Worm (Caenorhabditis elegans) whole organism, young adult: Measurements from ENCODE around the gene clec-35.

ENCODE experiments used
- B0035.1 ChIP-seq: sonication (generic microtip); optimal IDR thresholded peaks from 2 replicates; lab custom pipeline; 2016; ENCODE audit warnings: missing genetic modification characterization, mild to moderate bottlenecking, missing compliant biosample characterization, missing genotype, missing genetic modification reagents
- B0261.1 ChIP-seq: sonication (generic microtip); optimal IDR thresholded peaks from 2 replicates; lab custom pipeline; 2016; ENCODE audit warnings: mild to moderate bottlenecking, missing genetic modification characterization, moderate library complexity, missing compliant biosample characterization
- D2030.7 ChIP-seq: fragments of 200-800 bp; sonication (Bioruptor generic); IDR thresholded peaks from 2 replicates; pipeline ENCODE4 v1.3.6; 2022; ENCODE audit warnings: missing genetic modification reagents, missing genetic modification characterization, missing compliant biosample characterization
- F33H1.4 ChIP-seq: fragments of 200-800 bp; sonication (Bioruptor generic); IDR thresholded peaks from 2 replicates; pipeline ENCODE4 v1.3.6; 2022; ENCODE audit warnings: missing genetic modification reagents, missing genetic modification characterization, missing compliant biosample characterization
- F37B4.10 ChIP-seq: fragments of 200-800 bp; sonication (Bioruptor generic); IDR thresholded peaks from 2 replicates; pipeline ENCODE4 v1.3.6; 2022; ENCODE audit warnings: missing genetic modification characterization, missing compliant biosample characterization
- F57A8.1 ChIP-seq: fragments of 200-800 bp; sonication (Bioruptor generic); optimal IDR thresholded peaks from 2 replicates; lab custom pipeline; 2018; ENCODE audit warnings: mild to moderate bottlenecking, missing genetic modification characterization, moderate library complexity, missing compliant biosample characterization
- K12H6.12 ChIP-seq: fragments of 200-800 bp; sonication (Bioruptor generic); optimal IDR thresholded peaks from 2 replicates; lab custom pipeline; 2018; ENCODE audit warnings: mild to moderate bottlenecking, missing genetic modification characterization, missing compliant biosample characterization
- T26A5.8 ChIP-seq: sonication (generic microtip); optimal IDR thresholded peaks from 2 replicates; lab custom pipeline; 2016; ENCODE audit warnings: missing genetic modification characterization, missing compliant biosample characterization
- ama-1 ChIP-seq, 3 experiments: fragments of 150-350 bp in 1 of 3; sonication (generic microtip) in 2 of 3; optimal IDR thresholded peaks; 2 replicates each; lab custom pipeline; 2014 to 2018; ENCODE audit warnings: missing biosample characterization in 2 of 3, missing genetic modification characterization in 2 of 3, missing genetic modification reagents in 2 of 3
- atf-7 ChIP-seq: sonication (generic microtip); optimal IDR thresholded peaks from 2 replicates; lab custom pipeline; 2017; ENCODE audit warnings: mild to moderate bottlenecking, missing genetic modification characterization, missing compliant biosample characterization
- bed-1 ChIP-seq: fragments of 200-800 bp; sonication (Bioruptor generic); IDR thresholded peaks from 2 replicates; pipeline ENCODE4 v1.3.6; 2022; ENCODE audit warnings: missing genetic modification reagents, missing genetic modification characterization, missing compliant biosample characterization
- bed-2 ChIP-seq: fragments of 200-800 bp; sonication (Bioruptor generic); IDR thresholded peaks from 2 replicates; pipeline ENCODE4 v1.3.6; 2022; ENCODE audit warnings: missing genetic modification reagents, missing genetic modification characterization, missing compliant biosample characterization
- ccch-3 ChIP-seq: fragments of 200-800 bp; sonication (Bioruptor generic); optimal IDR thresholded peaks from 2 replicates; lab custom pipeline; 2018; ENCODE audit warnings: mild to moderate bottlenecking, missing genetic modification characterization, missing compliant biosample characterization
- ceh-100 ChIP-seq: fragments of 200-800 bp; sonication (Bioruptor generic); IDR thresholded peaks from 2 replicates; pipeline ENCODE4 v1.3.6; 2022; ENCODE audit warnings: missing genetic modification reagents, missing genetic modification characterization, missing compliant biosample characterization
- ceh-58 ChIP-seq: fragments of 200-800 bp; sonication (Bioruptor generic); IDR thresholded peaks from 2 replicates; pipeline ENCODE4 v1.3.6; 2022; ENCODE audit warnings: missing genetic modification characterization, missing compliant biosample characterization
- chd-7 ChIP-seq: sonication (generic microtip); optimal IDR thresholded peaks from 2 replicates; lab custom pipeline; 2016; ENCODE audit warnings: mild to moderate bottlenecking, missing genetic modification characterization, moderate library complexity, missing compliant biosample characterization
- efl-1 ChIP-seq: fragments of 150-350 bp; optimal IDR thresholded peaks from 2 replicates; lab custom pipeline; 2014; ENCODE audit warnings: missing biosample characterization, missing genetic modification reagents, missing genetic modification characterization
- egl-18 ChIP-seq: fragments of 200-800 bp; sonication (Bioruptor generic); IDR thresholded peaks from 2 replicates; pipeline ENCODE4 v1.3.6; 2022; ENCODE audit warnings: missing genetic modification reagents, missing genetic modification characterization, missing compliant biosample characterization
- egl-44 ChIP-seq: fragments of 200-800 bp; sonication (Bioruptor generic); IDR thresholded peaks from 2 replicates; pipeline ENCODE4 v1.3.6; 2022; ENCODE audit warnings: missing genetic modification reagents, missing genetic modification characterization, missing compliant biosample characterization
- egrh-3 ChIP-seq: fragments of 200-800 bp; sonication (Bioruptor generic); IDR thresholded peaks from 2 replicates; pipeline ENCODE4 v1.3.6; 2022; ENCODE audit warnings: missing genetic modification reagents, missing genetic modification characterization, missing compliant biosample characterization
- ets-4 ChIP-seq: fragments of 200-800 bp; sonication (Bioruptor generic); optimal IDR thresholded peaks from 2 replicates; lab custom pipeline; 2018; ENCODE audit warnings: mild to moderate bottlenecking, missing genetic modification characterization, missing compliant biosample characterization
- gei-17 ChIP-seq: fragments of 200-800 bp; sonication (Bioruptor generic); optimal IDR thresholded peaks from 2 replicates; lab custom pipeline; 2018; ENCODE audit warnings: mild to moderate bottlenecking, missing genetic modification characterization, missing compliant biosample characterization
- him-1 ChIP-seq: sonication (generic microtip); optimal IDR thresholded peaks from 2 replicates; lab custom pipeline; 2016; ENCODE audit warnings: missing genotype, missing genetic modification reagents, missing genetic modification characterization, missing compliant biosample characterization
- hlh-12 ChIP-seq: sonication (generic microtip); optimal IDR thresholded peaks from 2 replicates; lab custom pipeline; 2016; ENCODE audit warnings: missing genetic modification characterization, missing compliant biosample characterization
- let-526 ChIP-seq: fragments of 200-800 bp; sonication (Bioruptor generic); IDR thresholded peaks from 2 replicates; pipeline ENCODE4 v1.3.6; 2022; ENCODE audit warnings: missing genetic modification reagents, missing genetic modification characterization, missing compliant biosample characterization
- let-607 ChIP-seq, 2 experiments: fragments of 200-800 bp in 1 of 2; sonication (Bioruptor generic) in 1 of 2; sonication (generic microtip) in 1 of 2; optimal IDR thresholded peaks; 2 replicates each; lab custom pipeline; 2016 to 2018; ENCODE audit warnings: mild to moderate bottlenecking in 2 of 2, missing compliant biosample characterization in 2 of 2, missing genetic modification characterization in 2 of 2, moderate library complexity in 2 of 2, missing genotype in 1 of 2
- lin-54 ChIP-seq: fragments of 200-800 bp; sonication (Bioruptor generic); optimal IDR thresholded peaks from 2 replicates; lab custom pipeline; 2018; ENCODE audit warnings: mild to moderate bottlenecking, missing genetic modification characterization, missing compliant biosample characterization
- madf-3 ChIP-seq: fragments of 200-800 bp; sonication (Bioruptor generic); IDR thresholded peaks from 2 replicates; pipeline ENCODE4 v1.3.6; 2022; ENCODE audit warnings: missing genetic modification reagents, missing genetic modification characterization, missing compliant biosample characterization
- nfyb-1 ChIP-seq: fragments of 200-800 bp; sonication (Bioruptor generic); IDR thresholded peaks from 2 replicates; pipeline ENCODE4 v1.3.6; 2022; ENCODE audit warnings: missing genetic modification reagents, missing genetic modification characterization, missing compliant biosample characterization
- nhr-27 ChIP-seq: fragments of 200-800 bp; sonication (Bioruptor generic); optimal IDR thresholded peaks from 2 replicates; lab custom pipeline; 2018; ENCODE audit warnings: mild to moderate bottlenecking, missing genetic modification characterization, moderate library complexity, missing compliant biosample characterization
- nhr-80 ChIP-seq: sonication (generic microtip); optimal IDR thresholded peaks from 2 replicates; lab custom pipeline; 2016; ENCODE audit warnings: missing genetic modification characterization, missing compliant biosample characterization
- pbrm-1 ChIP-seq: fragments of 200-800 bp; sonication (Bioruptor generic); IDR thresholded peaks from 2 replicates; pipeline ENCODE4 v1.3.6; 2022; ENCODE audit warnings: missing genetic modification reagents, missing genetic modification characterization, missing compliant biosample characterization
- repo-1 ChIP-seq: sonication (generic microtip); optimal IDR thresholded peaks from 2 replicates; lab custom pipeline; 2017; ENCODE audit warnings: mild to moderate bottlenecking, missing genetic modification characterization, missing compliant biosample characterization
- sea-2 ChIP-seq: fragments of 200-800 bp; sonication (Bioruptor generic); IDR thresholded peaks from 2 replicates; pipeline ENCODE4 v1.3.6; 2022; ENCODE audit warnings: missing genetic modification characterization, missing compliant biosample characterization
- snpc-4 ChIP-seq, 5 experiments: fragments of 150-350 bp in 1 of 5; sonication (generic microtip) in 4 of 5; optimal IDR thresholded peaks; 2 replicates each; lab custom pipeline; 2014 to 2018; ENCODE audit warnings: missing genetic modification characterization in 5 of 5, missing biosample characterization in 3 of 5, antibody characterized with exemption in 2 of 5, mild to moderate bottlenecking in 2 of 5, missing compliant biosample characterization in 2 of 5, missing genotype in 2 of 5, moderate library complexity in 2 of 5, missing genetic modification reagents in 1 of 5
- xnd-1 ChIP-seq: sonication (generic microtip); optimal IDR thresholded peaks from 2 replicates; lab custom pipeline; 2016; ENCODE audit warnings: missing genotype, missing genetic modification reagents, missing genetic modification characterization, missing compliant biosample characterization
- zfh-2 ChIP-seq: fragments of 200-800 bp; sonication (Bioruptor generic); conservative IDR thresholded peaks from 2 replicates; pipeline ENCODE4 v1.3.6; 2022; ENCODE audit warnings: missing genetic modification reagents, missing genetic modification characterization, missing compliant biosample characterization
- ztf-18 ChIP-seq: sonication (generic microtip); optimal IDR thresholded peaks from 2 replicates; lab custom pipeline; 2016; ENCODE audit warnings: missing genotype, mild to moderate bottlenecking, missing genetic modification characterization, missing compliant biosample characterization

The clec-35 gene

DNA sequence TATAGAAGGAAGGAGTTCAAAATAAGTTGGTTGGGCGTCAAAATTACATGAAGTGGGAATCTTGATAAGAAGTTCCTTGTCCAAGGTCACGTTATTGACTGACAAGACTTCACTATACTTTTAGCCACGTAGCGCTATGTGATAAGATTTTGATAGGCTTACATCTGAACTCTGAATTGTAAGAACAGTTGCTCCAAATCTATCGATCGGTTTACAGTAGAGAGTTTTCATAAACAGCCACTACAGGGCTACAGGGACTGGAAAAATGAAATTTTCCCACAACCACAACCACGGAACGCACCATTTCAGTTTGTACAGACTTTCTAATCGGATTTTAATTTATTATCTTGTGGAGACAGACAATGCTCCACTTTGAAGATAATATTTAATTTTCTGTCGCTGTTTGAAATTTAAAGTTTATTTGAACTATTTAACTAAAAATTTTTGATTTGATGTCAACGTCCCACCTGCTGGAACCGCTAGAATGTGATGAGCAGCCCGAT is 4.2 kb upstream of the clec-35 start, which contains the start of the genes clec-31 and clec-22:
Gene clec-31 (minus strand): TSS at position 101 of the 503 bp plus-strand sequence.
Gene clec-22 (plus strand): TSS at position 453 of the 503 bp plus-strand sequence.
- TF ChIP-seq B0035.1 (tag; lab: Kevin White, UChicago) = no peak
- TF ChIP-seq D2030.7 (GFP tag; lab: Robert Waterston, UW) = no peak
- TF ChIP-seq ccch-3 = no peak
- TF ChIP-seq, all 124 proteins: peak for 0

DNA sequence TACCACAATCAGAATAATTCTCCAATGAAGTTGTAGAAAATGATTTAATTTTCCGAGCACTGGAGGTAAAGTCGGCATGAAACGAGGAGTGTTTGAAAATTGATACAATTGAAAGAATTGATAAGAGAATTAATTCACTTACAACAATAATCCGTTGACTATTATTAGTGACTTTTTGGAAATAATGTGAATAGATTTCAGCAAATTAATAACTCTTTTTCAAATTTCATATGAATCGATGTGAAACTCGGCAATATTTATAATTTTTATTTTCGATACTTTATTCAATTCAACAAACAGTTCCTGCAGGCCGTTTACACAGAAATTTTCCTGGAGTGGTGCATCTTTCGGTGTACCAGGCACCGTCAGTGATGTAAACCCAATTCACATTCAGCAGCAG is 1.9 kb downstream of the clec-35 start, which contains the start of gene clec-37:
Gene clec-37 (minus strand): TSS at position 101 of the 400 bp plus-strand sequence.
- TF ChIP-seq let-607 (tag; optimal IDR thresholded peaks at IDR 0.05; lab: Kevin White, UChicago) (no peak), ztf-18 (no peak), atf-7 (no peak), F33H1.4 (GFP tag; lab: Robert Waterston, UW) (no peak), pbrm-1 (no peak), let-526 (no peak), snpc-4 (GFP tag; optimal IDR thresholded peaks at IDR 0.05; lab: Kevin White, UChicago) (no peak), snpc-4 (tag; optimal IDR thresholded peaks at IDR 0.05; lab: Kevin White, UChicago) (no peak), zfh-2 (GFP tag; lab: Robert Waterston, UW) (no peak), egrh-3 (GFP tag; lab: Robert Waterston, UW) (no peak), xnd-1 (tag; lab: Kevin White, UChicago) (no peak), repo-1 (no peak), nfyb-1 (GFP tag; lab: Robert Waterston, UW) (no peak), bed-2 (no peak), egl-18 (GFP tag; lab: Robert Waterston, UW) (no peak), ama-1 (optimal IDR thresholded peaks at IDR 0.05; lab: Kevin White, UChicago) (no peak), ama-1 (GFP tag; optimal IDR thresholded peaks at IDR 0.05; lab: Kevin White, UChicago) (no peak), efl-1 (GFP tag; lab: Kevin White, UChicago) (no peak), ets-4 (GFP tag; lab: Kevin White, UChicago) (no peak), F57A8.1 (no peak), nhr-27 (tag; lab: Kevin White, UChicago) (no peak)

DNA sequence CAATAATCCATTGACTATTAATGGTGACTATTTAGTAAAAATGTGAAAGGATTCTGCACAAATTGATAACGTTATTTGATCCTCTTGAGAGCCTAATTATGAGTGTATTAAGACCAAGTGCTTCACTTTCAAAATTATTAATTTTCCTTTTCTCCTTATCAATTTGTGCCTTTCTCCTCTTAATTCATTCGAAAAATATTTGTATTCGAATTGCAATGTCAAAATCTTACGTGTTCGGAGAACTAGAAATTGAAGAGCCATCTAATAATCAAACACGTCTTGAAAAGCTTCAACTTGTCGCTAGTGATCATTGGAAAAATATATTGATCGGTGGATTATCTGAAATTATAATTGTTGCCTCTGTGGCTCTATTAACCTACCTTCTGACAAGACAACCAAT is 5.4 kb downstream of the clec-35 start, which contains the start of the genes clec-36 and clec-26:
Gene clec-36 (minus strand): TSS at position 101 of the 400 bp plus-strand sequence.
Gene clec-26 (plus strand): TSS at position 114 of the 400 bp plus-strand sequence.
- TF ChIP-seq gei-17 (GFP tag; lab: Kevin White, UChicago) = no peak
- no peak for TF ChIP-seq K12H6.12 (tag; lab: Kevin White, UChicago)
- TF ChIP-seq him-1 = no peak
- TF ChIP-seq nhr-80 = peak; percentile 18
- TF ChIP-seq ceh-58 (GFP tag; lab: Robert Waterston, UW) = no peak

DNA sequence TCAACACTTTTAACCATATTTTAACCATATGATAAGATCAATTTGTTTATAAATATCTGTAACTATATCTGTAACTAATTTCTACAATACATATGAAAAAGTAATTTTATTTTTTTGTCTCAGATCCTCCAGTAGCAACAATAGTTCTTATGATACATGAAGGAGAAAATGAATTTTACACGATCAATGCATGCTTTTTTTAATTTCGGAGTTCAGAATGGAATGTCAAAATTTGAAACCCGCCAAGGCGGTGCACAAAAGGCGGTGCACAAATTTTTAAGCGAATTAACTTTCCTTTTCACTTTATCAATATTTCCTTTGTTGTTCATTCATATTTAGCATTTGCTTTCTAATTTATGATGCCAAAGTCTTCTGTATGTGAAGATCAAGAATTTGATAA is 10.9 kb downstream of the clec-35 start, which contains the start of gene clec-25:
Gene clec-25 (plus strand): TSS at position 301 of the 400 bp plus-strand sequence.
- no peak for TF ChIP-seq egl-44
- TF ChIP-seq F33H1.4 (GFP tag; lab: Robert Waterston, UW) = no peak
- TF ChIP-seq hlh-12 (tag; lab: Kevin White, UChicago) = no peak
- no peak for TF ChIP-seq ceh-100 (GFP tag; lab: Robert Waterston, UW)
- no peak for TF ChIP-seq chd-7 (tag; lab: Kevin White, UChicago)
- no peak for TF ChIP-seq F37B4.10 (GFP tag; lab: Robert Waterston, UW)
- no peak for TF ChIP-seq madf-3 (GFP tag; lab: Robert Waterston, UW)
- TF ChIP-seq bed-1 (GFP tag; lab: Robert Waterston, UW) = no peak
- no peak for TF ChIP-seq ama-1 (optimal IDR thresholded peaks at IDR 0.05; lab: Kevin White, UChicago)
- no peak for TF ChIP-seq ama-1 (GFP tag; optimal IDR thresholded peaks at IDR 0.05; lab: Kevin White, UChicago)
- TF ChIP-seq ztf-18 = no peak
- no peak for TF ChIP-seq sea-2
- TF ChIP-seq T26A5.8 (tag; lab: Kevin White, UChicago) = no peak
- no peak for TF ChIP-seq B0035.1 (tag; lab: Kevin White, UChicago)
- no peak for TF ChIP-seq bed-2
- TF ChIP-seq B0261.1 (tag; lab: Kevin White, UChicago) = no peak
- TF ChIP-seq egrh-3 (GFP tag; lab: Robert Waterston, UW) = no peak
- TF ChIP-seq lin-54 (GFP tag; lab: Kevin White, UChicago) = no peak
- TF ChIP-seq, all 124 proteins: peak for 0
